Fruit fly (Drosophila melanogaster) whole organism, embryonic: Measurements from ENCODE around the gene CG12147.
A peak's percentile ranks its signal among the peaks of the same experiment; 100 is the strongest.

Source experiments
- Ada2b ChIP-seq: fragments of 200-800 bp; sonication (Bioruptor generic); IDR thresholded peaks from 2 replicates; pipeline ENCODE4 v1.3.6; 2022; ENCODE audit warnings: missing biosample characterization, missing genetic modification characterization
- Atf6 ChIP-seq: fragments of 200-800 bp; sonication (Bioruptor generic); IDR thresholded peaks from 2 replicates; pipeline ENCODE4 v1.3.6; 2022; ENCODE audit warnings: missing biosample characterization, missing genetic modification characterization
- Blimp-1 ChIP-seq: fragments of 200-800 bp; sonication (Bioruptor generic); optimal IDR thresholded peaks from 3 replicates; lab custom pipeline; 2018; ENCODE audit warnings: missing biosample characterization, missing genetic modification characterization, mild to moderate bottlenecking, moderate library complexity, missing genetic modification reagents
- BtbVII ChIP-seq: fragments of 200-800 bp; sonication (Bioruptor generic); optimal IDR thresholded peaks from 3 replicates; lab custom pipeline; 2017; ENCODE audit warnings: missing biosample characterization, mild to moderate bottlenecking, missing genetic modification characterization
- CG10431 ChIP-seq: fragments of 200-800 bp; sonication (Bioruptor generic); optimal IDR thresholded peaks from 3 replicates; lab custom pipeline; 2018; ENCODE audit warnings: missing biosample characterization, mild to moderate bottlenecking, missing genetic modification characterization
- CG11456 ChIP-seq: fragments of 200-800 bp; sonication (Bioruptor generic); IDR thresholded peaks from 3 replicates; pipeline ENCODE4 v1.3.6; 2022; ENCODE audit warnings: missing biosample characterization, missing genetic modification characterization
- CG11560 ChIP-seq: fragments of 200-800 bp; sonication (Bioruptor generic); IDR thresholded peaks from 3 replicates; pipeline ENCODE4 v1.3.6; 2022; ENCODE audit warnings: missing biosample characterization, missing genetic modification characterization
- CG11723 ChIP-seq: fragments of 200-800 bp; sonication (Bioruptor generic); optimal IDR thresholded peaks from 2 replicates; lab custom pipeline; 2017; ENCODE audit warnings: missing biosample characterization, mild to moderate bottlenecking, missing genetic modification characterization
- CG12236 ChIP-seq: fragments of 200-800 bp; sonication (Bioruptor generic); optimal IDR thresholded peaks from 2 replicates; lab custom pipeline; 2016; ENCODE audit warnings: missing biosample characterization, missing genetic modification characterization
- CG1233 ChIP-seq: fragments of 200-800 bp; sonication (Bioruptor generic); optimal IDR thresholded peaks from 4 replicates; lab custom pipeline; 2018; ENCODE audit warnings: missing biosample characterization, mild to moderate bottlenecking, missing genetic modification characterization
- CG12744 ChIP-seq: fragments of 200-800 bp; sonication (Bioruptor generic); optimal IDR thresholded peaks from 2 replicates; lab custom pipeline; 2016; ENCODE audit warnings: missing biosample characterization, missing genetic modification characterization
- CG13296 ChIP-seq: fragments of 200-800 bp; sonication (Bioruptor generic); optimal IDR thresholded peaks from 3 replicates; lab custom pipeline; 2018; ENCODE audit warnings: missing biosample characterization, mild to moderate bottlenecking, missing genetic modification characterization
- CG14710 ChIP-seq: fragments of 200-800 bp; sonication (Bioruptor generic); optimal IDR thresholded peaks from 3 replicates; lab custom pipeline; 2019; ENCODE audit warnings: missing biosample characterization, mild to moderate bottlenecking, missing genetic modification characterization, moderate library complexity
- CG1602 ChIP-seq: fragments of 200-800 bp; sonication (Bioruptor generic); optimal IDR thresholded peaks from 3 replicates; lab custom pipeline; 2016; ENCODE audit warnings: missing biosample characterization, missing genetic modification characterization
- CG1603 ChIP-seq: fragments of 200-800 bp; sonication (Bioruptor generic); optimal IDR thresholded peaks from 2 replicates; lab custom pipeline; 2019; ENCODE audit warnings: missing biosample characterization, mild to moderate bottlenecking, missing genetic modification characterization, moderate library complexity
- CG17361 ChIP-seq: fragments of 200-800 bp; sonication (Bioruptor generic); IDR thresholded peaks from 3 replicates; pipeline ENCODE4 v1.3.6; 2022; ENCODE audit warnings: missing biosample characterization, missing genetic modification characterization
- CG2678 ChIP-seq: fragments of 200-800 bp; sonication (Bioruptor generic); optimal IDR thresholded peaks from 3 replicates; lab custom pipeline; 2019; ENCODE audit warnings: missing biosample characterization, mild to moderate bottlenecking, missing genetic modification characterization, moderate library complexity
- CG2712 ChIP-seq: fragments of 200-800 bp; optimal IDR thresholded peaks from 3 replicates; lab custom pipeline; 2019; ENCODE audit warnings: missing biosample characterization, mild to moderate bottlenecking, missing genetic modification characterization, moderate library complexity
- CG2875 ChIP-seq: fragments of 200-800 bp; sonication (Bioruptor generic); optimal IDR thresholded peaks from 2 replicates; lab custom pipeline; 2017; ENCODE audit warnings: missing biosample characterization, mild to moderate bottlenecking, missing genetic modification characterization, missing genetic modification reagents
- CG31388 ChIP-seq: fragments of 200-800 bp; sonication (Bioruptor generic); optimal IDR thresholded peaks from 2 replicates; lab custom pipeline; 2016; ENCODE audit warnings: missing biosample characterization, missing genetic modification characterization
- CG42726 ChIP-seq: fragments of 200-800 bp; sonication (Bioruptor generic); IDR thresholded peaks from 2 replicates; pipeline ENCODE4 v1.3.6; 2022; ENCODE audit warnings: missing biosample characterization, missing genetic modification characterization; ENCODE audit not compliant: partially characterized antibody
- CG6254 ChIP-seq: fragments of 200-800 bp; sonication (Bioruptor generic); optimal IDR thresholded peaks from 3 replicates; lab custom pipeline; 2017; ENCODE audit warnings: mild to moderate bottlenecking, missing biosample characterization, missing genetic modification reagents, missing genetic modification characterization
- CG6813 ChIP-seq: fragments of 200-800 bp; sonication (Bioruptor generic); optimal IDR thresholded peaks from 2 replicates; lab custom pipeline; 2017; ENCODE audit warnings: missing biosample characterization, missing genetic modification characterization, mild to moderate bottlenecking, moderate library complexity, missing genetic modification reagents
- CG7745 ChIP-seq: fragments of 200-800 bp; sonication (Bioruptor generic); optimal IDR thresholded peaks from 2 replicates; lab custom pipeline; 2018; ENCODE audit warnings: missing biosample characterization, mild to moderate bottlenecking, missing genetic modification characterization, moderate library complexity
- D19B ChIP-seq: fragments of 200-800 bp; sonication (Bioruptor generic); optimal IDR thresholded peaks from 2 replicates; lab custom pipeline; 2017; ENCODE audit warnings: missing biosample characterization, mild to moderate bottlenecking, missing genetic modification characterization
- Fer1 ChIP-seq: fragments of 200-800 bp; sonication (Bioruptor generic); optimal IDR thresholded peaks from 2 replicates; lab custom pipeline; 2017; ENCODE audit warnings: missing biosample characterization, mild to moderate bottlenecking, missing genetic modification characterization
- HLH3B ChIP-seq: fragments of 200-800 bp; sonication (Bioruptor generic); IDR thresholded peaks from 2 replicates; pipeline ENCODE4 v1.3.6; 2022; ENCODE audit warnings: missing biosample characterization, missing genetic modification characterization
- Lhr ChIP-seq: fragments of 200-800 bp; sonication (Bioruptor generic); optimal IDR thresholded peaks from 3 replicates; lab custom pipeline; 2017; ENCODE audit warnings: mild to moderate bottlenecking, missing biosample characterization, missing genetic modification reagents, missing genetic modification characterization
- Lim3 ChIP-seq: fragments of 200-800 bp; sonication (Bioruptor generic); IDR thresholded peaks from 2 replicates; pipeline ENCODE4 v1.3.6; 2022; ENCODE audit warnings: missing biosample characterization, missing genetic modification characterization
- MESR4 ChIP-seq: fragments of 200-800 bp; sonication (Bioruptor generic); optimal IDR thresholded peaks from 2 replicates; lab custom pipeline; 2018; ENCODE audit warnings: missing biosample characterization, mild to moderate bottlenecking, missing genetic modification characterization, moderate library complexity
- Mrtf ChIP-seq: fragments of 200-800 bp; sonication (Bioruptor generic); IDR thresholded peaks from 3 replicates; pipeline ENCODE4 v1.3.6; 2022; ENCODE audit warnings: missing biosample characterization, missing genetic modification characterization
- Optix ChIP-seq: fragments of 200-800 bp; sonication (Bioruptor generic); IDR thresholded peaks from 3 replicates; pipeline ENCODE4 v1.3.6; 2022; ENCODE audit warnings: missing biosample characterization, missing genetic modification characterization
- Poxn ChIP-seq: fragments of 200-800 bp; sonication (Bioruptor generic); IDR thresholded peaks from 2 replicates; pipeline ENCODE4 v1.3.6; 2022; ENCODE audit warnings: missing biosample characterization, missing genetic modification characterization
- Ptx1 ChIP-seq: fragments of 200-800 bp; sonication (Bioruptor generic); IDR thresholded peaks from 2 replicates; pipeline ENCODE4 v1.3.6; 2022; ENCODE audit warnings: missing biosample characterization, missing genetic modification characterization
- Sox102F ChIP-seq: fragments of 200-800 bp; sonication (Bioruptor generic); optimal IDR thresholded peaks from 2 replicates; lab custom pipeline; 2018; ENCODE audit warnings: missing biosample characterization, mild to moderate bottlenecking, missing genetic modification characterization, moderate library complexity
- Spps ChIP-seq: fragments of 200-800 bp; sonication (Bioruptor generic); optimal IDR thresholded peaks from 2 replicates; lab custom pipeline; 2018; ENCODE audit warnings: missing biosample characterization, mild to moderate bottlenecking, missing genetic modification characterization
- bsh ChIP-seq, 2 experiments: fragments of 200-800 bp; sonication (Bioruptor generic); optimal IDR thresholded peaks; 2 replicates each; lab custom pipeline; 2017 to 2018; ENCODE audit warnings: mild to moderate bottlenecking in 2 of 2, missing biosample characterization in 2 of 2, missing genetic modification characterization in 2 of 2, moderate library complexity in 1 of 2
- cato ChIP-seq: fragments of 200-800 bp; sonication (Bioruptor generic); optimal IDR thresholded peaks from 2 replicates; lab custom pipeline; 2016; ENCODE audit warnings: missing biosample characterization, missing genetic modification characterization, borderline replicate concordance
- da ChIP-seq: fragments of 200-800 bp; sonication (Bioruptor generic); optimal IDR thresholded peaks from 2 replicates; lab custom pipeline; 2016; ENCODE audit warnings: missing biosample characterization, missing genetic modification characterization
- lmd ChIP-seq: fragments of 200-800 bp; sonication (Bioruptor generic); IDR thresholded peaks from 2 replicates; pipeline ENCODE4 v1.3.6; 2022; ENCODE audit warnings: missing biosample characterization, missing genetic modification characterization
- oc ChIP-seq: fragments of 200-800 bp; sonication (Bioruptor generic); optimal IDR thresholded peaks from 2 replicates; lab custom pipeline; 2018; ENCODE audit warnings: missing biosample characterization, mild to moderate bottlenecking, missing genetic modification characterization, moderate library complexity
- pan ChIP-seq, 4 experiments: fragments of >200 bp in 3 of 4; fragments of 200-800 bp in 1 of 4; sonication (Bioruptor generic) in 1 of 4; optimal IDR thresholded peaks in 3 of 4; IDR thresholded peaks in 1 of 4; 2 replicates each; pipeline versions ENCODE4 v1.3.6 to Lab custom; 2017 to 2022; ENCODE audit warnings: missing biosample characterization in 2 of 4, missing genetic modification characterization in 2 of 4, mixed read lengths in 1 of 4
- pb ChIP-seq: fragments of 200-800 bp; sonication (Bioruptor generic); optimal IDR thresholded peaks from 3 replicates; lab custom pipeline; 2016; ENCODE audit warnings: missing biosample characterization, missing genetic modification characterization
- pnt ChIP-seq: fragments of 200-800 bp; sonication (Bioruptor generic); optimal IDR thresholded peaks from 3 replicates; lab custom pipeline; 2016; ENCODE audit warnings: missing biosample characterization, missing genetic modification characterization
- pzg ChIP-seq: fragments of 200-800 bp; sonication (Bioruptor generic); optimal IDR thresholded peaks from 3 replicates; lab custom pipeline; 2018; ENCODE audit warnings: missing biosample characterization, mild to moderate bottlenecking, missing genetic modification characterization, moderate library complexity
- ro ChIP-seq: fragments of 200-800 bp; sonication (Bioruptor generic); IDR thresholded peaks from 2 replicates; pipeline ENCODE4 v1.3.6; 2022; ENCODE audit warnings: missing biosample characterization, missing genetic modification characterization
- ttk ChIP-seq: fragments of 200-800 bp; sonication (Bioruptor generic); IDR thresholded peaks from 2 replicates; pipeline ENCODE4 v2.1.2; 2022; ENCODE audit warnings: missing biosample characterization, missing genetic modification characterization
- tup ChIP-seq: fragments of 200-800 bp; sonication (Bioruptor generic); optimal IDR thresholded peaks from 2 replicates; lab custom pipeline; 2016; ENCODE audit warnings: missing biosample characterization, mild to moderate bottlenecking, missing genetic modification characterization, moderate library complexity
- unpg ChIP-seq: fragments of 200-800 bp; sonication (Bioruptor generic); optimal IDR thresholded peaks from 3 replicates; lab custom pipeline; 2018; ENCODE audit warnings: missing biosample characterization, mild to moderate bottlenecking, missing genetic modification characterization, moderate library complexity

CG12147 gene

dm6 chr3R:5466875-5467274 lies 39.8 kb upstream of the CG12147 start, which contains the start of gene RpL35A (continued):
- no peak for TF ChIP-seq Sox102F (GFP tag; lab: Kevin White, UChicago)
- no peak for TF ChIP-seq pnt (GFP tag; lab: Kevin White, UChicago)
- TF ChIP-seq CG11560 (tag; lab: Robert Waterston, UW) = no peak
- TF ChIP-seq CG11723 (GFP tag; lab: Kevin White, UChicago) = peak; percentile 76
- TF ChIP-seq tup (GFP tag; lab: Kevin White, UChicago) = no peak
- TF ChIP-seq oc (tag; lab: Kevin White, UChicago) = no peak
- peak; percentile 80 for TF ChIP-seq pzg (GFP tag; lab: Kevin White, UChicago)
- peak; percentile 93 for TF ChIP-seq CG13296 (GFP tag; lab: Kevin White, UChicago)
- TF ChIP-seq unpg = peak; percentile 80
- peak; percentile 63 for TF ChIP-seq CG2678 (tag; lab: Kevin White, UChicago)
- TF ChIP-seq Blimp-1 (GFP tag; lab: Kevin White, UChicago) = peak; percentile 63
- TF ChIP-seq BtbVII (GFP tag; lab: Kevin White, UChicago) = peak; percentile 87
- peak; percentile 26; the same call in 1 of the 2 replicates for TF ChIP-seq HLH3B (GFP tag; lab: Robert Waterston, UW)
- peak; percentile 62 for TF ChIP-seq Lhr
- TF ChIP-seq pb (GFP tag; lab: Kevin White, UChicago) = peak; percentile 70
- peak; percentile 6 for TF ChIP-seq CG1602 (GFP tag; lab: Kevin White, UChicago)
- peak; percentile 38 for TF ChIP-seq CG31388 (GFP tag; lab: Kevin White, UChicago)
- peak; percentile 71 for TF ChIP-seq CG14710 (tag; lab: Kevin White, UChicago)
- TF ChIP-seq Ada2b (GFP tag; lab: Robert Waterston, UW) = no peak
- peak; percentile 66; the same call in 2 of the 3 replicates for TF ChIP-seq CG17361 (GFP tag; lab: Robert Waterston, UW)
- peak; percentile 73 for TF ChIP-seq CG1603 (tag; lab: Kevin White, UChicago)
- TF ChIP-seq Mrtf (GFP tag; lab: Robert Waterston, UW) = no peak
- no peak for TF ChIP-seq cato (GFP tag; lab: Kevin White, UChicago)
- TF ChIP-seq CG2712 (tag; lab: Kevin White, UChicago) = peak; percentile 59
- TF ChIP-seq CG10431 = peak; percentile 86
- TF ChIP-seq CG12236 (GFP tag; lab: Kevin White, UChicago) = peak; percentile 37
- TF ChIP-seq pan (optimal IDR thresholded peaks at IDR 0.05; lab: Kevin White, UChicago) = no peak
- peak in 1 of 2 experiments; percentile 67 for TF ChIP-seq pan (GFP tag; optimal IDR thresholded peaks at IDR 0.05 in 1 of 2, IDR thresholded peaks at IDR 0.05 in 1 of 2)
- peak; percentile 16 for TF ChIP-seq CG12744 (GFP tag; lab: Kevin White, UChicago)
- TF ChIP-seq bsh (GFP tag; optimal IDR thresholded peaks at IDR 0.05; lab: Kevin White, UChicago) = peak; percentile 53 to 60
- TF ChIP-seq ro (GFP tag; lab: Robert Waterston, UW) = no peak
- no peak for TF ChIP-seq CG7745
- TF ChIP-seq D19B = peak; percentile 34
- peak; percentile 49; the same call in 2 of the 3 replicates for TF ChIP-seq Optix (GFP tag; lab: Robert Waterston, UW)
- peak; percentile 50 for TF ChIP-seq Spps (tag; lab: Kevin White, UChicago)
- peak; percentile 90 for TF ChIP-seq Fer1 (GFP tag; lab: Kevin White, UChicago)
- TF ChIP-seq ttk = peak; percentile 40; the same call in 1 of the 2 replicates
- peak; percentile 87 for TF ChIP-seq CG1233 (GFP tag; lab: Kevin White, UChicago)
- TF ChIP-seq CG6254 (GFP tag; lab: Kevin White, UChicago) = peak; percentile 59
- peak; percentile 70 for TF ChIP-seq Atf6 (GFP tag; lab: Robert Waterston, UW)
- peak; percentile 84 for TF ChIP-seq CG6813
- no peak for TF ChIP-seq Poxn (GFP tag; lab: Robert Waterston, UW)
- peak; percentile 99 for TF ChIP-seq MESR4 (GFP tag; lab: Kevin White, UChicago)
- no peak for TF ChIP-seq Lim3
- no peak for TF ChIP-seq CG42726 (GFP tag; lab: Robert Waterston, UW)
- no peak for TF ChIP-seq lmd (GFP tag; lab: Robert Waterston, UW)
- TF ChIP-seq CG11456 (GFP tag; lab: Robert Waterston, UW) = peak; percentile 77; the same call in 2 of the 3 replicates
- TF ChIP-seq da (GFP tag; lab: Kevin White, UChicago) = peak; percentile 35
- TF ChIP-seq Ptx1 (GFP tag; lab: Robert Waterston, UW) = no peak
- TF ChIP-seq CG2875 (GFP tag; lab: Kevin White, UChicago) = peak; percentile 77
